Worm (Caenorhabditis elegans) whole organism, mixed stage, embryonic: ENCODE results near the gene ttr-39.

ENCODE experiments used
- elt-3 ChIP-seq: fragments of 150-350 bp; optimal IDR thresholded peaks from 2 replicates; lab custom pipeline; 2014; ENCODE audit warnings: missing biosample characterization, missing genetic modification characterization

The ttr-39 gene

DNA sequence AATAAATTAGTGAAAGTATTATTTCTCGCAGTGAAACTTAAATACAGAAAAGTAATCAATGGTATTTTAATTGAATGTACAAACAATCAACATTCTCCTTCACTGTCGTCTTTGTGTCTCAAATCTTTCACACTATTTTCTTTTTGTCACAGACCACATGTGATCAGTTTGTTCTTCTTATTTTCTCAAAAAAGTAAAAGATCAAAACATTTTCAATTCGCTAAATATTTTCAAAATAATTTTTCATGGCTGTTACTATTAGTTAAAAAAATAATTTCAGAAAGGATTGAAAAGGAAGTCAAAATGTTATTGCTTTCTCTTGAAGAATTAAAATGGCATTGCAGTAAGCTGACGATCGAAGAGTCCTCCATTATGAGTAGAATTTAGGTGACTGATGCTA, 48.9 kb downstream of the ttr-39 start, which contains the start of gene dhs-31:
dhs-31 (minus strand) TSS at position 101 of the 400 bp plus-strand sequence.
- no peak for TF ChIP-seq elt-3
- TF ChIP-seq, all 35 proteins: peak for 0
